Worm (Caenorhabditis elegans) whole organism, midembryonic: ENCODE data around the gene nhr-27.

Source experiments
- T22C8.4 ChIP-seq: fragments of 200-800 bp; sonication (Bioruptor generic); IDR thresholded peaks from 2 replicates; pipeline ENCODE4 v1.3.6; 2022; ENCODE audit warnings: missing genetic modification characterization, missing compliant biosample characterization
- cog-1 ChIP-seq: sonication (generic microtip); optimal IDR thresholded peaks from 2 replicates; lab custom pipeline; 2016; ENCODE audit warnings: missing genetic modification characterization, missing compliant biosample characterization
- flt-1 ChIP-seq: fragments of 200-800 bp; sonication (Bioruptor generic); IDR thresholded peaks from 2 replicates; pipeline ENCODE4 v1.3.6; 2022; ENCODE audit warnings: missing genetic modification characterization, missing compliant biosample characterization
- klf-2 ChIP-seq: fragments of 200-800 bp; sonication (Bioruptor generic); conservative IDR thresholded peaks from 2 replicates; pipeline ENCODE4 v1.3.6; 2022; ENCODE audit warnings: missing genetic modification reagents, missing genetic modification characterization, missing compliant biosample characterization
- med-1 ChIP-seq: sonication (generic microtip); optimal IDR thresholded peaks from 2 replicates; lab custom pipeline; 2017; ENCODE audit warnings: missing genetic modification characterization, mild to moderate bottlenecking, missing compliant biosample characterization, antibody characterized with exemption, missing genetic modification reagents; ENCODE audit not compliant: insufficient read depth
- ref-1 ChIP-seq: fragments of 200-800 bp; sonication (Bioruptor generic); conservative IDR thresholded peaks from 2 replicates; pipeline ENCODE4 v1.3.6; 2022; ENCODE audit warnings: missing genetic modification reagents, missing genetic modification characterization, missing compliant biosample characterization
- tab-1 ChIP-seq: fragments of 200-800 bp; sonication (Bioruptor generic); IDR thresholded peaks from 2 replicates; pipeline ENCODE4 v1.3.6; 2022; ENCODE audit warnings: missing genetic modification characterization, missing compliant biosample characterization
- ztf-23 ChIP-seq: fragments of 200-800 bp; sonication (Bioruptor generic); IDR thresholded peaks from 2 replicates; pipeline ENCODE4 v1.3.6; 2022; ENCODE audit warnings: missing genetic modification reagents, missing genetic modification characterization, missing compliant biosample characterization
- ztf-29 ChIP-seq: fragments of 200-800 bp; sonication (Bioruptor generic); IDR thresholded peaks from 2 replicates; pipeline ENCODE4 v1.3.6; 2022; ENCODE audit warnings: missing genetic modification reagents, missing genetic modification characterization, missing compliant biosample characterization

The nhr-27 gene

DNA sequence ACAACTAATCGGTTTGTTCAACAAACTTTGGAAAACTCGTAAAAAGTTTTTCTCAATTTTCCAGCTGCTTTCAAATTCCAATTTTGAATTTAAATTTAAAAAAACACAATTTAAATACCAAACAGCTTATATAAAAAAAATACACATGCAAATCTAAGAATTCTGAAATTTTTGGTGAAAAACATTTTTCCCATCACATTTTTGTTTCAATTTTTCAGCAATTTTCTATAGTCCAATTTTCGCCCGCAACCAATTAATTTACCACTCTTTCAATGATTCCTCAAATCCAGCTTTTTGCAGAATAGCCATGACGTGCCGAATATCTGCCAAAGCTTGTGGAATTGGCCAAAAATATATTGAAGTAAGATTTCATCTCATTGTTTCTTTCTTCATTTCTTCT, 46.3 kb downstream of the nhr-27 start, which contains the start of gene cept-1:
Gene cept-1, plus strand, starts transcription at position 301 of the 400 bp plus-strand sequence.
- no peak for TF ChIP-seq ztf-29 (GFP tag; lab: Robert Waterston, UW)
- no peak for TF ChIP-seq ztf-23 (GFP tag; lab: Robert Waterston, UW)
- TF ChIP-seq T22C8.4 (GFP tag; lab: Robert Waterston, UW): no peak
- TF ChIP-seq ref-1 (GFP tag; lab: Robert Waterston, UW): no peak
- TF ChIP-seq flt-1 (GFP tag; lab: Robert Waterston, UW): no peak
- TF ChIP-seq cog-1 (tag; lab: Kevin White, UChicago): no peak
- no peak for TF ChIP-seq med-1 (GFP tag; lab: Kevin White, UChicago)
- no peak for TF ChIP-seq tab-1 (GFP tag; lab: Robert Waterston, UW)
- TF ChIP-seq klf-2 (GFP tag; lab: Robert Waterston, UW): no peak

DNA sequence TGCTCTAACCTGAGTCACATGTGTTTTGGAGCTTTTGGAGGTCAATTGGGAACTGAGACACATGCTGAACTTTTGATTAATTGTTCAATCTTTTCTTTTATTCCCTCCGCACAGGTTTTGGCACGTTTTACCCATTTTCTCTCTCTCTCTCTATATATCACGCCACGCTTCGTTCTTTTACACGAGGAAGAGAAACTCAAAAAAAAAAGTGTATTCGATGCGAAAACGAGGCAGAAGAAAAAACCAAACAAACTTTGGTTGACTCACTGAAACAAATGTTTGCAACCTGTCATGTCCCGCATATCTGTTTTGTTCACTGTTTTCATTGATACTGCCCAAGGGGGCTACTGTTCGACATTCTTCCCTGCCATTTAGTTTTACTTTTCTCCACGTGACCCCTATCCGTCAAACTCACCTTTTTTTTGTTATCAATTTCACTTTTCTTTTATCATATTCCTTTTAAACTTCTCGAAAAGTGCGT, 46.8 kb downstream of the nhr-27 start:
- TF ChIP-seq klf-2 (GFP tag; lab: Robert Waterston, UW) (no peak), T22C8.4 (GFP tag; lab: Robert Waterston, UW) (no peak), flt-1 (GFP tag; lab: Robert Waterston, UW) (no peak), ztf-29 (GFP tag; lab: Robert Waterston, UW) (no peak), cog-1 (tag; lab: Kevin White, UChicago) (no peak), ref-1 (GFP tag; lab: Robert Waterston, UW) (no peak)

DNA sequence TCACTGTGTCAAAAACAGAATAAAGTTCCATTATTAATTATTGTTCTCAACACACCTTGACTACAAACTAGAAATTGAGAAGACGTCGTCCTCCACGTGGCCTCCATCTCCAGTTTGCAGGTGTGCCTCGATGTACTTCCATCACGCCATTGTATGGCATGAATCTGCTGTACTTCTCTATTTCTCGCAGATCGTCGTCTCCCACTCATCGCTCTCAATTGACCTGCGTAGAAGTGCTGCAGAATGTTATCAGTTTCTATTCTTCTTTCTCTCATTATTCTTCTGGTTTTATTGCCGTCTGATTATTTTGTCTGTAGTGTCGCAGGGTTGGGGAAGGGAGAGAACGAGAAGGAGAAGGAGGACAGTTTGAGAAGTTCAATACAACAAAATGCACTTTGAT, 48.5 kb downstream of the nhr-27 start:
- TF ChIP-seq ref-1 (GFP tag; lab: Robert Waterston, UW) (no peak), flt-1 (GFP tag; lab: Robert Waterston, UW) (no peak), tab-1 (GFP tag; lab: Robert Waterston, UW) (no peak), T22C8.4 (GFP tag; lab: Robert Waterston, UW) (no peak), cog-1 (tag; lab: Kevin White, UChicago) (no peak), klf-2 (GFP tag; lab: Robert Waterston, UW) (no peak), med-1 (GFP tag; lab: Kevin White, UChicago) (no peak), ztf-29 (GFP tag; lab: Robert Waterston, UW) (no peak), ztf-23 (GFP tag; lab: Robert Waterston, UW) (no peak)

DNA sequence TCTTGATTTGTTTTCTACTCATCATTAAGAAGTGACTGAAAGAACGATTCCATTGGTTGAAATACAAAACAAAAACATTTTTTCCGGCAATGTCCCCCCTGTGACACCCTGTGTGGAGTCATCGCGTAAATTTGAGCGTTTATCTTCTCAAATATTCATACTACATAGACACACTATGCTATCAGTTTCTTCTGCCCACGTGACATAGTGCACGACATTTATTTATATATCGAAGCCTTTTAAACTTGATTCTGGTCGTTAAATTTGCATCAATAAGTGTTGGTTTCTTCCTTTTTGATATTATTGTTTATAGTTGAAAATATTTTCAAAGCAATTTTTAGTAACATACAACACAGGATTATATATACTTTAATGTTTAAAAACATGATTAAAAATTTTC, 49.1 kb downstream of the nhr-27 start:
- no peak for TF ChIP-seq ztf-29 (GFP tag; lab: Robert Waterston, UW)
- no peak for TF ChIP-seq tab-1 (GFP tag; lab: Robert Waterston, UW)
- no peak for TF ChIP-seq ref-1 (GFP tag; lab: Robert Waterston, UW)
- no peak for TF ChIP-seq flt-1 (GFP tag; lab: Robert Waterston, UW)
- TF ChIP-seq T22C8.4 (GFP tag; lab: Robert Waterston, UW): no peak

DNA sequence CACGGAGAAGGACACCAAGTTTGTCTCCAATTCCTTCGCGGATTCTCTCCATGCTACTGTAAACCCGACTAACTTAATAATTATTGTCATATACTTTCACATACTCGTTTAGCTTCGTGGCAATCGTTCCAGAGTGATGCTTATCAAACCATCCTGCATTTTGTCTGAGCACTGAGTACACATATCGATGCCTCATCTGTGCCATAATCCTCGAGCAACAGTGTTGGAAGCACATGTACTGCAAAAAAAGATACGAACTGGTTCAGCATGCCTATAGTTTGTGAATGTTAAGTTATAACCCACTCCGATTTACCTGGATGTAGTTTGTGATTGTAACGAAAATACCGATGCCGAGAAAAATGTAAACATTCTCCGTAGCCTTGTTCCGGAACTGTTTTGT, 53.1 kb downstream of the nhr-27 start:
- no peak for TF ChIP-seq flt-1 (GFP tag; lab: Robert Waterston, UW)
- TF ChIP-seq ztf-23 (GFP tag; lab: Robert Waterston, UW): no peak
- no peak for TF ChIP-seq T22C8.4 (GFP tag; lab: Robert Waterston, UW)
- no peak for TF ChIP-seq cog-1 (tag; lab: Kevin White, UChicago)
- no peak for TF ChIP-seq ref-1 (GFP tag; lab: Robert Waterston, UW)
- TF ChIP-seq ztf-29 (GFP tag; lab: Robert Waterston, UW): no peak
- no peak for TF ChIP-seq klf-2 (GFP tag; lab: Robert Waterston, UW)
- no peak for TF ChIP-seq med-1 (GFP tag; lab: Kevin White, UChicago)
- no peak for TF ChIP-seq tab-1 (GFP tag; lab: Robert Waterston, UW)

DNA sequence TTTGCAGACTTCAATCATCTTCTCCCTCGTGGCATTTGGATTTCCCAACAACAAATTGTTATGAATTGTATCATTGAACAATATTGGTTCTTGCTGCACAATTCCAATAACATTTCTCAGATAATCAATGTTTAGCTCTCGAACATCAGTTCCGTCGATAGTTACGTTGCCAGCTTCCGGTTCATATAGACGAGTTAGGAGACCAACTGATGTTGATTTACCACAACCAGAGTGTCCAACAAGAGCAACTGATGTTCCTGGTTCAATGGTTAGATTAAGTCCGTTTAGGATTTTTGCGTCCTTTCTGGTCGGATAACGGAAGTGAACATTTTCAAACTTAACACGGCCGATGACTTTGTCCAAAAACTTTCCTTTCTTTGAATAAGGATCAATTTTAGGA, 54.1 kb downstream of the nhr-27 start:
- no peak for TF ChIP-seq med-1 (GFP tag; lab: Kevin White, UChicago)

DNA sequence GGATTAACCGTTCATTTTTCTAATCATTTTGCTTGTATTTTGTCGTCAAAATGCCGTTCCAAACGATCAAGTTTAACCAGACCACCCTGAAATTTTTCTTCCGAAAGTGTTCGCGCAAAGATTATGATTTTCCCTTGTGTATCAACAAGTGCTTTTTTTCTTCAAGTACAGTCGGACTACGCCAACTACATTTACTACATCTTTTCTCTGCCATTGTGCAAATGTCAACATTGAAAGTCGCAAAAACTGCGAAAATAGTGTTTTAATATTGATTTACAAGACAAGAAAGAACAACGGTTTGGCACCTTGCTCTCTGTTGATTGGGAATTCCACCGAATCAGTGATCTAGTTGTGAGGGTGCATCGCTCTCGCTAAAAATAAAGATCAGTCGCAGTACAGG, 57.3 kb downstream of the nhr-27 start:
- TF ChIP-seq med-1 (GFP tag; lab: Kevin White, UChicago): no peak
- no peak for TF ChIP-seq klf-2 (GFP tag; lab: Robert Waterston, UW)
- no peak for TF ChIP-seq tab-1 (GFP tag; lab: Robert Waterston, UW)
- TF ChIP-seq ref-1 (GFP tag; lab: Robert Waterston, UW): no peak
- TF ChIP-seq ztf-29 (GFP tag; lab: Robert Waterston, UW): no peak
- TF ChIP-seq ztf-23 (GFP tag; lab: Robert Waterston, UW): no peak
- TF ChIP-seq cog-1 (tag; lab: Kevin White, UChicago): no peak
- TF ChIP-seq T22C8.4 (GFP tag; lab: Robert Waterston, UW): no peak
- TF ChIP-seq flt-1 (GFP tag; lab: Robert Waterston, UW): no peak

DNA sequence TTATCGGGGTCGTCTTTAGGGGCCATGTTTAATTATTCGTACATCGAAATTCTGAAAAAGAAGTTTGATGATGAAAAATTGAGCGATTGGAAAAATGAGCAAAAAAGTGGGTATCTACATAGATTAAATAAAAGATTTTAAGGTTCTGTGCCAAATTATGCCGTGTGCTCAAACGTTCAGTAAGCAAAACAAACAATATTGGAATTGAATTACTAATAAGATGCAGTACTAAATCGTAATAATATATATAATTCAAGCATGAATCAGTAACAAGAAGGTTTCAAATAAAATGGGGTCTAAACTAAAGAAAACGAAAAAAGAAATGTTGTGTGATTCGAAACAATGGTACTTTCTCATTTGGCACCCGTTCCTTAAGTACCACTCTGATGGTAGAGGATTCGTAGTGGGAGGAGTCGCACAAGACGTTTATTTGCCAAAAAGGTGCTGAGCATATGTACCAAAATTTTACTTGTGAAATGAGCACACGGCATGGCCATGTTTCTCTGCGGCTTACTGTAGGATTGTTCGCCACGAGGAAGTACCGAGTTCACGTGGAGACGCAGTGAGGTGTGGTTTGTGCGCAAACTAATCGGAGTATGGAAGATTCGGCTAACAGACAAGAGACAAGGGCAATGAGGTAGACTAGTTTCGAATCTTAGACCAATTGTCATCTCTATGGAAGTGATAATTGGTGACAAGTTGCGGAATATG, 58.4 kb downstream of the nhr-27 start, which contains the start of gene pgp-14:
Gene pgp-14, minus strand, starts transcription at position 51 of the 711 bp plus-strand sequence.
- no peak for TF ChIP-seq cog-1 (tag; lab: Kevin White, UChicago)
- no peak for TF ChIP-seq med-1 (GFP tag; lab: Kevin White, UChicago)

DNA sequence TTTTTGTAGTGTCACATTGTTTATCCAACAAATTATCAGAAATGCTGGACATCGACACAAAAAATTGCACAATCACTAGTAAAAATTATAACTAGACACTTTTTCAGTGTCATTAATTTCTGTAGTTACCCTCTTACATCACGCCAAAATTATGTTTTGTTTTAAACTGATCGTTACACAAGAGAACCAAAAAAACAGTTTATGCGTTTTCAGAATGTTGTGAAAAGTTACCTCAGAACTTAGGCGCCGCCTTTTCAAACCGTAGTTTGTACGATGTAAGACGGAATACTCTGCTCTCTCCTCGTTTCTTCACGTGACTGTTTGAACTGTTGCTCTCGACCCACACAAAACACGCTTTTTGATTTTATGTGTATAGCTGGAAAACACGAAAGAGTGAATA, 69.7 kb downstream of the nhr-27 start, which contains the start of gene pgp-13:
Gene pgp-13, plus strand, starts transcription at position 301 of the 400 bp plus-strand sequence.
- TF ChIP-seq tab-1 (GFP tag; lab: Robert Waterston, UW) (no peak), flt-1 (GFP tag; lab: Robert Waterston, UW) (no peak), T22C8.4 (GFP tag; lab: Robert Waterston, UW) (no peak)
